Fruit fly (Drosophila melanogaster): ENCODE measurements around the gene CG6276.

CG6276 gene

DNA sequence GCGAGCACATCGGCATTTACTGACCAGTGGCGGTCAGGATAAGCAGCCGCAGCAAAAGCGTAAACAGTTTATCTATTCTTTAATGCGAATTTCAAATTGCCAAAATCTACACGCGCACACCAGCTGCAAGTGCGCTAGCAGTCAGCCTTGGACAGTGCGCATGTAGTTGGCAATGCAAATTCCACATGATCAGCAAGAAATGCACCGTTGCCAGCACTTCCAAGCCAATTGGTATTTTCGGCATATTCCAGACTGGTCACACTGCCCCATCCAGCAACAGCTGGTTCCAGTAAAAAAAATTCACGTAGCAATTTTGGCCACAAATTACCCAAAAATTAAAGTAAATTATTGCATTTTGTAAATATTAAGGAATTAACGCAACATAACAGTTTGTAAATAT, 32.1 kb downstream of the CG6276 start (continued):
- peak; percentile 0 for TF ChIP-seq CG13424 (tag; optimal IDR thresholded peaks at IDR 0.05)
- peak; percentile 16 for TF ChIP-seq HLHmδ (GFP tag; optimal IDR thresholded peaks at IDR 0.05)
- no peak for TF ChIP-seq CG10654 (GFP tag; optimal IDR thresholded peaks at IDR 0.05)
- TF ChIP-seq sc (optimal IDR thresholded peaks at IDR 0.05) = no peak
- TF ChIP-seq sc (GFP tag; optimal IDR thresholded peaks at IDR 0.05) = no peak
- peak; percentile 98 for TF ChIP-seq pzg (GFP tag; optimal IDR thresholded peaks at IDR 0.05)
- peak; percentile 2 for TF ChIP-seq zfh2 (GFP tag; optimal IDR thresholded peaks at IDR 0.05)
- peak; percentile 16 for TF ChIP-seq CG8290 (GFP tag; optimal IDR thresholded peaks at IDR 0.05)
- TF ChIP-seq CG8290 (tag; optimal IDR thresholded peaks at IDR 0.05) = peak in 1 of 2 experiments; percentile 78
- no peak for TF ChIP-seq Dip2 (GFP tag; IDR thresholded peaks at IDR 0.05)
- TF ChIP-seq CG13287 (GFP tag; IDR thresholded peaks at IDR 0.05; ENCODE audit: partially characterized antibody) = no peak
- no peak for TF ChIP-seq CG11247 (GFP tag; IDR thresholded peaks at IDR 0.05)
- peak; percentile 52 for TF ChIP-seq CTCF (GFP tag; optimal IDR thresholded peaks at IDR 0.05)
- peak; percentile 65 for TF ChIP-seq CG8478 (optimal IDR thresholded peaks at IDR 0.05)
- peak; percentile 93 for TF ChIP-seq Myb (GFP tag; optimal IDR thresholded peaks at IDR 0.05)
- TF ChIP-seq CG7928 (GFP tag; optimal IDR thresholded peaks at IDR 0.05) = peak; percentile 18
- TF ChIP-seq Fer1 (GFP tag; optimal IDR thresholded peaks at IDR 0.05) = no peak
- TF ChIP-seq CG32772 (GFP tag; IDR thresholded peaks at IDR 0.05) = no peak
- peak; percentile 28 for TF ChIP-seq bcd (GFP tag; optimal IDR thresholded peaks at IDR 0.05)
- TF ChIP-seq pho (GFP tag; optimal IDR thresholded peaks at IDR 0.05) = peak; percentile 17
- no peak for TF ChIP-seq Drgx (GFP tag; IDR thresholded peaks at IDR 0.05)
- peak; percentile 68 for TF ChIP-seq Sry-δ (GFP tag; optimal IDR thresholded peaks at IDR 0.05)
- peak; percentile 99 for TF ChIP-seq CG18011 (GFP tag; optimal IDR thresholded peaks at IDR 0.05)
- TF ChIP-seq Abd-B (GFP tag; optimal IDR thresholded peaks at IDR 0.05) = peak; percentile 64
- peak; percentile 24 for TF ChIP-seq Hsf (GFP tag; optimal IDR thresholded peaks at IDR 0.05)
- peak; percentile 54 for TF ChIP-seq CG17829 (tag; optimal IDR thresholded peaks at IDR 0.05)
- TF ChIP-seq HmgZ (tag; optimal IDR thresholded peaks at IDR 0.05) = peak; percentile 84
- TF ChIP-seq CG12659 (GFP tag; optimal IDR thresholded peaks at IDR 0.05) = peak; percentile 57
- TF ChIP-seq gfzf (GFP tag; optimal IDR thresholded peaks at IDR 0.05) = peak; percentile 97
- peak in 1 of 2 experiments; percentile 7 for TF ChIP-seq Hr51 (GFP tag; optimal IDR thresholded peaks at IDR 0.05)
- peak; percentile 7 for TF ChIP-seq CG3065 (GFP tag; optimal IDR thresholded peaks at IDR 0.05)
- peak in 1 of 2 experiments; percentile 54 for TF ChIP-seq Pdp1 (GFP tag; optimal IDR thresholded peaks at IDR 0.05)
- peak; percentile 13 for TF ChIP-seq CG9727 (GFP tag; optimal IDR thresholded peaks at IDR 0.05)
- no peak for TF ChIP-seq tin (GFP tag; optimal IDR thresholded peaks at IDR 0.05)
- TF ChIP-seq CG9797 (GFP tag; optimal IDR thresholded peaks at IDR 0.05) = peak; percentile 95
- TF ChIP-seq BEAF-32 (GFP tag; optimal IDR thresholded peaks at IDR 0.05) = peak; percentile 56
- peak; percentile 98 for TF ChIP-seq sd (tag; optimal IDR thresholded peaks at IDR 0.05)
- TF ChIP-seq CG17186 (GFP tag; optimal IDR thresholded peaks at IDR 0.05) = peak; percentile 93
- peak; percentile 86 for TF ChIP-seq Med (GFP tag)
- TF ChIP-seq CG4282 (GFP tag; optimal IDR thresholded peaks at IDR 0.05) = peak; percentile 46
- TF ChIP-seq CG15514 (GFP tag; optimal IDR thresholded peaks at IDR 0.05) = peak; percentile 83
- TF ChIP-seq sug (tag; optimal IDR thresholded peaks at IDR 0.05) = peak; percentile 38
- TF ChIP-seq hkb (optimal IDR thresholded peaks at IDR 0.05) = peak; percentile 8
- TF ChIP-seq hkb (GFP tag; IDR thresholded peaks at IDR 0.05) = no peak
- no peak for TF ChIP-seq CG17359 (tag; optimal IDR thresholded peaks at IDR 0.05)
- TF ChIP-seq ewg (GFP tag; optimal IDR thresholded peaks at IDR 0.05) = peak; percentile 25
- TF ChIP-seq Ets97D (GFP tag; optimal IDR thresholded peaks at IDR 0.05) = peak; percentile 75
- no peak for TF ChIP-seq Trl (optimal IDR thresholded peaks at IDR 0.05)
- peak; percentile 19 for TF ChIP-seq Trl (GFP tag; optimal IDR thresholded peaks at IDR 0.05)
- TF ChIP-seq CG12104 (GFP tag; optimal IDR thresholded peaks at IDR 0.05) = no peak
- TF ChIP-seq chn (GFP tag; optimal IDR thresholded peaks at IDR 0.05) = peak; percentile 45
- TF ChIP-seq twi (tag; optimal IDR thresholded peaks at IDR 0.05) = peak; percentile 33
- TF ChIP-seq nerfin-1 (tag; optimal IDR thresholded peaks at IDR 0.05) = peak; percentile 23

Data from whole organism, embryonic.